Fruit fly (Drosophila melanogaster) whole organism, embryonic: ENCODE results near the gene Srg3.
A peak's percentile ranks its signal among the peaks of the same experiment; 100 is the strongest.

Experiments used
- Adf1 ChIP-seq: fragments of 200-800 bp; sonication (Bioruptor generic); IDR thresholded peaks from 2 replicates; pipeline ENCODE4 v1.3.6; 2022; ENCODE audit warnings: missing biosample characterization, missing genetic modification characterization
- BEAF-32 ChIP-seq: fragments of 200-800 bp; sonication (Bioruptor generic); optimal IDR thresholded peaks from 3 replicates; lab custom pipeline; 2017; ENCODE audit warnings: missing biosample characterization, missing genetic modification characterization, mild to moderate bottlenecking, moderate library complexity, missing genetic modification reagents
- CG1024 ChIP-seq: fragments of 200-800 bp; sonication (Bioruptor generic); IDR thresholded peaks from 2 replicates; pipeline ENCODE4 v1.3.6; 2022; ENCODE audit warnings: missing biosample characterization, missing genetic modification characterization
- CG10267 ChIP-seq: fragments of 200-800 bp; sonication (Bioruptor generic); optimal IDR thresholded peaks from 2 replicates; lab custom pipeline; 2018; ENCODE audit warnings: missing biosample characterization, mild to moderate bottlenecking, missing genetic modification characterization, moderate library complexity
- CG10431 ChIP-seq: fragments of 200-800 bp; sonication (Bioruptor generic); optimal IDR thresholded peaks from 3 replicates; lab custom pipeline; 2018; ENCODE audit warnings: missing biosample characterization, mild to moderate bottlenecking, missing genetic modification characterization
- CG12155 ChIP-seq: fragments of 200-800 bp; sonication (Bioruptor generic); optimal IDR thresholded peaks from 3 replicates; lab custom pipeline; 2016; ENCODE audit warnings: missing biosample characterization, missing genetic modification characterization
- CG13296 ChIP-seq: fragments of 200-800 bp; sonication (Bioruptor generic); optimal IDR thresholded peaks from 3 replicates; lab custom pipeline; 2018; ENCODE audit warnings: missing biosample characterization, mild to moderate bottlenecking, missing genetic modification characterization
- CG14710 ChIP-seq: fragments of 200-800 bp; sonication (Bioruptor generic); optimal IDR thresholded peaks from 3 replicates; lab custom pipeline; 2019; ENCODE audit warnings: missing biosample characterization, mild to moderate bottlenecking, missing genetic modification characterization, moderate library complexity
- CG15479 ChIP-seq: fragments of 200-800 bp; sonication (Bioruptor generic); optimal IDR thresholded peaks from 3 replicates; lab custom pipeline; 2019; ENCODE audit warnings: missing biosample characterization, mild to moderate bottlenecking, missing genetic modification characterization, moderate library complexity
- CG16813 ChIP-seq: fragments of 200-800 bp; sonication (Bioruptor generic); IDR thresholded peaks from 3 replicates; pipeline ENCODE4 v1.3.6; 2022; ENCODE audit warnings: missing biosample characterization, missing genetic modification characterization; ENCODE audit not compliant: partially characterized antibody
- CG17186 ChIP-seq: fragments of 200-800 bp; sonication (Bioruptor generic); optimal IDR thresholded peaks from 3 replicates; lab custom pipeline; 2017; ENCODE audit warnings: missing biosample characterization, missing genetic modification reagents, missing genetic modification characterization
- CG17328 ChIP-seq: fragments of 200-800 bp; sonication (Bioruptor generic); IDR thresholded peaks from 2 replicates; pipeline ENCODE4 v1.3.6; 2022; ENCODE audit warnings: missing biosample characterization, missing genetic modification characterization
- CG18011 ChIP-seq: fragments of 200-800 bp; sonication (Bioruptor generic); optimal IDR thresholded peaks from 2 replicates; lab custom pipeline; 2017; ENCODE audit warnings: missing biosample characterization, missing genetic modification characterization, mild to moderate bottlenecking, moderate library complexity, missing genotype
- CG18476 ChIP-seq: fragments of 200-800 bp; sonication (Bioruptor generic); optimal IDR thresholded peaks from 2 replicates; lab custom pipeline; 2016; ENCODE audit warnings: missing biosample characterization, mild to moderate bottlenecking, missing genetic modification characterization
- CG2129 ChIP-seq: fragments of 200-800 bp; sonication (Bioruptor generic); IDR thresholded peaks from 2 replicates; pipeline ENCODE4 v1.3.6; 2022; ENCODE audit warnings: missing biosample characterization, missing genetic modification characterization; ENCODE audit not compliant: partially characterized antibody
- CG2678 ChIP-seq: fragments of 200-800 bp; sonication (Bioruptor generic); optimal IDR thresholded peaks from 3 replicates; lab custom pipeline; 2019; ENCODE audit warnings: missing biosample characterization, mild to moderate bottlenecking, missing genetic modification characterization, moderate library complexity
- CG30020 ChIP-seq: fragments of 200-800 bp; optimal IDR thresholded peaks from 2 replicates; lab custom pipeline; 2019; ENCODE audit warnings: missing biosample characterization, mild to moderate bottlenecking, missing genetic modification characterization, moderate library complexity
- CG31365 ChIP-seq: fragments of 200-800 bp; sonication (Bioruptor generic); optimal IDR thresholded peaks from 2 replicates; lab custom pipeline; 2018; ENCODE audit warnings: missing biosample characterization, mild to moderate bottlenecking, missing genetic modification characterization
- CG31441 ChIP-seq: fragments of 200-800 bp; sonication (Bioruptor generic); IDR thresholded peaks from 2 replicates; pipeline ENCODE4 v1.3.6; 2022; ENCODE audit warnings: missing biosample characterization, missing genetic modification characterization
- CG34376 ChIP-seq: fragments of 200-800 bp; sonication (Bioruptor generic); optimal IDR thresholded peaks from 2 replicates; lab custom pipeline; 2018; ENCODE audit warnings: missing biosample characterization, mild to moderate bottlenecking, missing genetic modification characterization
- CG8924 ChIP-seq: fragments of 200-800 bp; optimal IDR thresholded peaks from 3 replicates; lab custom pipeline; 2019; ENCODE audit warnings: missing biosample characterization, mild to moderate bottlenecking, missing genetic modification characterization, moderate library complexity
- CG9727 ChIP-seq: fragments of 200-800 bp; sonication (Bioruptor generic); optimal IDR thresholded peaks from 3 replicates; lab custom pipeline; 2017; ENCODE audit warnings: missing biosample characterization, mild to moderate bottlenecking, missing genetic modification characterization
- CHES-1-like ChIP-seq: fragments of 200-800 bp; sonication (Bioruptor generic); optimal IDR thresholded peaks from 2 replicates; lab custom pipeline; 2016; ENCODE audit warnings: missing biosample characterization, missing genetic modification characterization
- Dek ChIP-seq: fragments of 200-800 bp; sonication (Bioruptor generic); optimal IDR thresholded peaks from 3 replicates; lab custom pipeline; 2019; ENCODE audit warnings: missing biosample characterization, mild to moderate bottlenecking, missing genetic modification characterization, moderate library complexity
- Dfd ChIP-seq, 2 experiments: fragments of >200 bp; optimal IDR thresholded peaks; 2 replicates each; lab custom pipeline; 2017; ENCODE audit warnings: missing biosample characterization in 2 of 2, missing genetic modification characterization in 2 of 2
- Dip3 ChIP-seq: fragments of 200-800 bp; sonication (Bioruptor generic); optimal IDR thresholded peaks from 3 replicates; lab custom pipeline; 2016; ENCODE audit warnings: missing biosample characterization, missing genetic modification characterization
- Fer1 ChIP-seq: fragments of 200-800 bp; sonication (Bioruptor generic); optimal IDR thresholded peaks from 2 replicates; lab custom pipeline; 2017; ENCODE audit warnings: missing biosample characterization, mild to moderate bottlenecking, missing genetic modification characterization
- Gug ChIP-seq: fragments of 200-800 bp; sonication (Bioruptor generic); IDR thresholded peaks from 4 replicates; pipeline ENCODE4 v1.3.6; 2022; ENCODE audit warnings: missing biosample characterization, missing genetic modification characterization
- Lhr ChIP-seq: fragments of 200-800 bp; sonication (Bioruptor generic); optimal IDR thresholded peaks from 3 replicates; lab custom pipeline; 2017; ENCODE audit warnings: mild to moderate bottlenecking, missing biosample characterization, missing genetic modification reagents, missing genetic modification characterization
- Myb ChIP-seq: fragments of 200-800 bp; sonication (Bioruptor generic); optimal IDR thresholded peaks from 2 replicates; lab custom pipeline; 2016; ENCODE audit warnings: missing biosample characterization, missing genetic modification characterization
- NC2β ChIP-seq: fragments of 200-800 bp; sonication (Bioruptor generic); optimal IDR thresholded peaks from 2 replicates; lab custom pipeline; 2016; ENCODE audit warnings: missing biosample characterization, missing genetic modification characterization
- NFAT ChIP-seq: fragments of 200-800 bp; sonication (Bioruptor generic); IDR thresholded peaks from 2 replicates; pipeline ENCODE4 v1.3.6; 2022; ENCODE audit warnings: missing biosample characterization, missing genetic modification characterization
- ac ChIP-seq: fragments of 200-800 bp; sonication (Bioruptor generic); optimal IDR thresholded peaks from 3 replicates; lab custom pipeline; 2017; ENCODE audit warnings: missing biosample characterization, mild to moderate bottlenecking, missing genetic modification characterization
- emc ChIP-seq: fragments of 200-800 bp; sonication (Bioruptor generic); optimal IDR thresholded peaks from 2 replicates; lab custom pipeline; 2016; ENCODE audit warnings: missing biosample characterization, missing genetic modification characterization
- esg ChIP-seq: fragments of 200-800 bp; sonication (Bioruptor generic); conservative IDR thresholded peaks from 2 replicates; pipeline ENCODE4 v1.3.6; 2022; ENCODE audit warnings: missing biosample characterization, missing genetic modification characterization
- her ChIP-seq: fragments of 200-800 bp; sonication (Bioruptor generic); optimal IDR thresholded peaks from 2 replicates; lab custom pipeline; 2016; ENCODE audit warnings: missing biosample characterization, missing genetic modification characterization
- hkb ChIP-seq, 2 experiments: fragments of 200-800 bp in 1 of 2; fragments of >200 bp in 1 of 2; sonication (Bioruptor generic) in 1 of 2; IDR thresholded peaks in 1 of 2; optimal IDR thresholded peaks in 1 of 2; 2 replicates each; pipeline versions ENCODE4 v1.3.6 to Lab custom; 2017 to 2022; ENCODE audit warnings: missing biosample characterization in 1 of 2, missing genetic modification characterization in 1 of 2
- inv ChIP-seq: fragments of 200-800 bp; sonication (Bioruptor generic); IDR thresholded peaks from 2 replicates; pipeline ENCODE4 v1.3.6; 2022; ENCODE audit warnings: missing biosample characterization, missing genetic modification characterization; ENCODE audit not compliant: partially characterized antibody
- lab ChIP-seq: fragments of 200-800 bp; sonication (Bioruptor generic); optimal IDR thresholded peaks from 3 replicates; lab custom pipeline; 2017; ENCODE audit warnings: missing biosample characterization, missing genetic modification characterization, mild to moderate bottlenecking, moderate library complexity, missing genetic modification reagents
- otp ChIP-seq: fragments of 200-800 bp; sonication (Bioruptor generic); IDR thresholded peaks from 3 replicates; pipeline ENCODE4, ENCODE4 v1.3.6; 2022; ENCODE audit warnings: missing biosample characterization, missing genetic modification characterization
- pan ChIP-seq, 4 experiments: fragments of >200 bp in 3 of 4; fragments of 200-800 bp in 1 of 4; sonication (Bioruptor generic) in 1 of 4; optimal IDR thresholded peaks in 3 of 4; IDR thresholded peaks in 1 of 4; 2 replicates each; pipeline versions ENCODE4 v1.3.6 to Lab custom; 2017 to 2022; ENCODE audit warnings: missing biosample characterization in 2 of 4, missing genetic modification characterization in 2 of 4, mixed read lengths in 1 of 4
- pzg ChIP-seq: fragments of 200-800 bp; sonication (Bioruptor generic); optimal IDR thresholded peaks from 3 replicates; lab custom pipeline; 2018; ENCODE audit warnings: missing biosample characterization, mild to moderate bottlenecking, missing genetic modification characterization, moderate library complexity
- ro ChIP-seq: fragments of 200-800 bp; sonication (Bioruptor generic); IDR thresholded peaks from 2 replicates; pipeline ENCODE4 v1.3.6; 2022; ENCODE audit warnings: missing biosample characterization, missing genetic modification characterization
- sc ChIP-seq, 3 experiments: fragments of >200 bp in 2 of 3; fragments of 200-800 bp in 1 of 3; sonication (Bioruptor generic) in 1 of 3; optimal IDR thresholded peaks; 2 replicates in 2 of 3; 3 replicates in 1 of 3; lab custom pipeline; 2017; ENCODE audit warnings: mild to moderate bottlenecking in 1 of 3, missing biosample characterization in 1 of 3, missing genetic modification characterization in 1 of 3, missing genetic modification reagents in 1 of 3
- tna ChIP-seq: fragments of 200-800 bp; sonication (Bioruptor generic); IDR thresholded peaks from 2 replicates; pipeline ENCODE4 v1.3.6; 2022; ENCODE audit warnings: missing biosample characterization, missing genetic modification characterization; ENCODE audit not compliant: partially characterized antibody

Gene Srg3

DNA sequence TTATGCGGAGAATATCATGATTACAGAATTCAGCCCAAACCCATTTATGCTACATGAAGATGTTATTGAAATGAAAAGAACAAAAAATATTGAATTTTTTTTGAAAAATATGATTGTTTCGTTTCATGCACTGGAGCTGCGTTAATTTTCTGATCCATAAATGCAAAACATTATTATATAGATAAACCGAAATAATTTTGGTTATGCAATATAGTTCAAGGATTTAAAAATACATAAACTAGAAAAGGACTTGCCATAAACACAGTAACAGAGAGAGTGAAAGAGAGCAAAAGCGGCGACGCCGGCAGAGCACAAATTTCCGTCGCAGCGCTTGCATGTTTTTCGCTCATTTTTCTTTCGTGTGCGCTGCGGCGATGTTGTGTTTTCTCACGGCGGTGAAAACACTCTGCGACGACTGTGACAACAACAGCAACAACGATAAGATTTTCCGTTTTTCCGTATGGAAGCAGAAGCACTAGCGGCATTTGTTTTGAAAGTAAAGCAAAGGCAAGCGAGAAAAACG, 19.3 kb downstream of the Srg3 start (continued):
- TF ChIP-seq ac = peak; percentile 78
- peak; percentile 92 for TF ChIP-seq CG9727 (GFP tag; lab: Kevin White, UChicago)
- TF ChIP-seq hkb (optimal IDR thresholded peaks at IDR 0.05; lab: Kevin White, UChicago) = no peak
- TF ChIP-seq hkb (GFP tag; IDR thresholded peaks at IDR 0.05; lab: Robert Waterston, UW) = peak; percentile 86
- peak; percentile 79 for TF ChIP-seq CG10431 (GFP tag; lab: Kevin White, UChicago)
- TF ChIP-seq inv (GFP tag; lab: Robert Waterston, UW) = no peak
- TF ChIP-seq CG18476 = peak; percentile 91
- TF ChIP-seq CG2129 = no peak
- TF ChIP-seq Gug = no peak
- peak; percentile 4 for TF ChIP-seq Myb (GFP tag; lab: Kevin White, UChicago)
- TF ChIP-seq NC2β = peak; percentile 67
- peak; percentile 93 for TF ChIP-seq CG34376 (GFP tag; lab: Kevin White, UChicago)
- TF ChIP-seq CG17186 (GFP tag; lab: Kevin White, UChicago) = peak; percentile 63
- TF ChIP-seq otp = peak; percentile 66; the same call in 2 of the 3 replicates
- TF ChIP-seq Dfd (GFP tag; optimal IDR thresholded peaks at IDR 0.05; lab: Kevin White, UChicago) = no peak
- peak; percentile 91 for TF ChIP-seq lab (GFP tag; lab: Kevin White, UChicago)
- TF ChIP-seq NFAT (GFP tag; lab: Robert Waterston, UW) = peak; percentile 9; the same call in 1 of the 2 replicates
- TF ChIP-seq emc (GFP tag; lab: Kevin White, UChicago) = no peak
- peak; percentile 69 for TF ChIP-seq CHES-1-like (GFP tag; lab: Kevin White, UChicago)
- peak; percentile 96 for TF ChIP-seq CG8924 (tag; lab: Kevin White, UChicago)
- TF ChIP-seq pzg = no peak
- peak; percentile 41 for TF ChIP-seq Dip3
- TF ChIP-seq CG14710 (tag; lab: Kevin White, UChicago) = peak; percentile 93
- no peak for TF ChIP-seq ro (GFP tag; lab: Robert Waterston, UW)
- TF ChIP-seq CG2678 = peak; percentile 96
- no peak for TF ChIP-seq CG16813 (GFP tag; lab: Robert Waterston, UW)
- TF ChIP-seq tna = no peak
- peak; percentile 83 for TF ChIP-seq Adf1 (GFP tag; lab: Robert Waterston, UW)
- TF ChIP-seq CG17328 (GFP tag; lab: Robert Waterston, UW) = peak; percentile 79
- TF ChIP-seq BEAF-32 (GFP tag; lab: Kevin White, UChicago) = no peak
- peak; percentile 92 for TF ChIP-seq CG10267 (tag; lab: Kevin White, UChicago)
- TF ChIP-seq CG15479 = peak; percentile 76
- no peak for TF ChIP-seq pan (optimal IDR thresholded peaks at IDR 0.05; lab: Kevin White, UChicago)
- TF ChIP-seq pan (GFP tag; optimal IDR thresholded peaks at IDR 0.05 in 1 of 2, IDR thresholded peaks at IDR 0.05 in 1 of 2) = peak in 1 of 2 experiments; percentile 76
- peak; percentile 95 for TF ChIP-seq Fer1 (GFP tag; lab: Kevin White, UChicago)
- TF ChIP-seq CG1024 (GFP tag; lab: Robert Waterston, UW) = peak; percentile 9; the same call in 1 of the 2 replicates
- peak; percentile 93 for TF ChIP-seq CG13296 (GFP tag; lab: Kevin White, UChicago)
- peak; percentile 74 for TF ChIP-seq esg (GFP tag; lab: Robert Waterston, UW)
- peak; percentile 73 for TF ChIP-seq CG30020 (tag; lab: Kevin White, UChicago)
- TF ChIP-seq Dek (tag; lab: Kevin White, UChicago) = peak; percentile 89
- peak; percentile 92 for TF ChIP-seq CG31441
- peak; percentile 74 for TF ChIP-seq her (GFP tag; lab: Kevin White, UChicago)
- TF ChIP-seq Lhr = peak; percentile 75
- TF ChIP-seq CG18011 (GFP tag; lab: Kevin White, UChicago) = peak; percentile 52
- peak; percentile 59 for TF ChIP-seq CG12155 (GFP tag; lab: Kevin White, UChicago)
- peak; percentile 54 for TF ChIP-seq CG31365 (tag; lab: Kevin White, UChicago)
- no peak for TF ChIP-seq sc (optimal IDR thresholded peaks at IDR 0.05; lab: Kevin White, UChicago)
- peak; percentile 82 for TF ChIP-seq sc (GFP tag; optimal IDR thresholded peaks at IDR 0.05; lab: Kevin White, UChicago)
